Worm (Caenorhabditis elegans) whole organism, L4 larva: Measurements from ENCODE around the gene T04C10.3.
A peak's percentile ranks its signal among the peaks of the same experiment; 100 is the strongest.

Experiments
- F10B5.3 ChIP-seq: sonication (generic microtip); optimal IDR thresholded peaks from 2 replicates; lab custom pipeline; 2016; ENCODE audit warnings: mild to moderate bottlenecking, missing genetic modification characterization, missing compliant biosample characterization
- F44E2.7 ChIP-seq: fragments of 200-800 bp; sonication (Bioruptor generic); IDR thresholded peaks from 2 replicates; pipeline ENCODE4 v2.1.2; 2022; ENCODE audit warnings: missing genetic modification characterization, missing compliant biosample characterization
- F49E8.2 ChIP-seq: sonication (generic microtip); optimal IDR thresholded peaks from 2 replicates; lab custom pipeline; 2016; ENCODE audit warnings: missing compliant biosample characterization, mild to moderate bottlenecking, missing genetic modification characterization, borderline replicate concordance
- Y48G9A.11 ChIP-seq: fragments of 200-800 bp; sonication (Bioruptor generic); IDR thresholded peaks from 2 replicates; pipeline ENCODE4 v1.3.6; 2022; ENCODE audit warnings: missing genetic modification reagents, missing genetic modification characterization, missing compliant biosample characterization
- Y75B8A.6 ChIP-seq: fragments of 200-800 bp; sonication (Bioruptor generic); IDR thresholded peaks from 2 replicates; pipeline ENCODE4 v1.3.6; 2022; ENCODE audit warnings: missing genetic modification reagents, missing genetic modification characterization, missing compliant biosample characterization
- aha-1 ChIP-seq: fragments of 150-350 bp; peaks from one replicate; lab custom pipeline; 2014; ENCODE audit warnings: missing biosample characterization, missing genetic modification characterization
- aly-2 ChIP-seq: sonication (generic microtip); optimal IDR thresholded peaks from 2 replicates; lab custom pipeline; 2018; ENCODE audit warnings: missing biosample characterization, missing genetic modification characterization
- ama-1 ChIP-seq: fragments of 150-350 bp; optimal IDR thresholded peaks from 2 replicates; lab custom pipeline; 2014; ENCODE audit warnings: inconsistent platforms, mixed read lengths
- ceh-20 ChIP-seq: fragments of 200-800 bp; sonication (Bioruptor generic); IDR thresholded peaks from 2 replicates; pipeline ENCODE4 v1.3.6; 2022; ENCODE audit warnings: missing genetic modification reagents, missing genetic modification characterization, missing compliant biosample characterization
- ceh-28 ChIP-seq: fragments of 150-350 bp; optimal IDR thresholded peaks from 2 replicates; lab custom pipeline; 2014; ENCODE audit warnings: missing biosample characterization, missing genetic modification reagents, missing genetic modification characterization
- ceh-32 ChIP-seq: sonication (generic microtip); optimal IDR thresholded peaks from 2 replicates; lab custom pipeline; 2016; ENCODE audit warnings: mild to moderate bottlenecking, missing genetic modification characterization, missing compliant biosample characterization; ENCODE audit not compliant: poor library complexity
- ceh-82 ChIP-seq: sonication (generic microtip); optimal IDR thresholded peaks from 2 replicates; lab custom pipeline; 2017; ENCODE audit warnings: missing biosample characterization, missing genetic modification characterization
- cey-2 ChIP-seq: sonication (generic microtip); optimal IDR thresholded peaks from 3 replicates; lab custom pipeline; 2017; ENCODE audit warnings: missing genetic modification characterization, mild to moderate bottlenecking, missing compliant biosample characterization, antibody characterized with exemption, borderline replicate concordance; ENCODE audit not compliant: insufficient read depth
- daf-8 ChIP-seq: fragments of 200-800 bp; sonication (Bioruptor generic); IDR thresholded peaks from 2 replicates; pipeline ENCODE4 v1.3.6; 2022; ENCODE audit warnings: missing genetic modification characterization, missing compliant biosample characterization
- dmd-8 ChIP-seq: fragments of 200-800 bp; sonication (Bioruptor generic); IDR thresholded peaks from 2 replicates; pipeline ENCODE4 v1.3.6; 2022; ENCODE audit warnings: missing genetic modification characterization, missing compliant biosample characterization
- dmd-9 ChIP-seq: fragments of 200-800 bp; sonication (Bioruptor generic); IDR thresholded peaks from 2 replicates; pipeline ENCODE4 v1.3.6; 2022; ENCODE audit warnings: missing genetic modification reagents, missing genetic modification characterization, missing compliant biosample characterization
- dve-1 ChIP-seq: sonication (generic microtip); optimal IDR thresholded peaks from 2 replicates; lab custom pipeline; 2017; ENCODE audit warnings: antibody characterized with exemption, mild to moderate bottlenecking, missing genetic modification characterization, missing compliant biosample characterization; ENCODE audit not compliant: insufficient read depth
- fkh-10 ChIP-seq: fragments of 150-350 bp; optimal IDR thresholded peaks from 2 replicates; lab custom pipeline; 2014; ENCODE audit warnings: missing biosample characterization, missing genetic modification reagents, missing genetic modification characterization
- fos-1 ChIP-seq: fragments of 150-350 bp; optimal IDR thresholded peaks from 2 replicates; lab custom pipeline; 2014; ENCODE audit warnings: missing biosample characterization, missing genetic modification characterization
- gei-8 ChIP-seq: fragments of 200-800 bp; sonication (Bioruptor generic); optimal IDR thresholded peaks from 2 replicates; lab custom pipeline; 2018; ENCODE audit warnings: mild to moderate bottlenecking, missing genetic modification characterization, missing compliant biosample characterization
- hlh-30 ChIP-seq: sonication (generic microtip); optimal IDR thresholded peaks from 2 replicates; lab custom pipeline; 2017; ENCODE audit warnings: antibody characterized with exemption, mild to moderate bottlenecking, missing genetic modification characterization, missing compliant biosample characterization; ENCODE audit not compliant: insufficient read depth
- jun-1 ChIP-seq: fragments of 150-350 bp; optimal IDR thresholded peaks from 2 replicates; lab custom pipeline; 2014; ENCODE audit warnings: missing biosample characterization, missing genetic modification reagents, missing genetic modification characterization
- lim-7 ChIP-seq: fragments of 200-800 bp; sonication (Bioruptor generic); IDR thresholded peaks from 2 replicates; pipeline ENCODE4 v1.3.6; 2022; ENCODE audit warnings: missing genetic modification characterization, missing compliant biosample characterization
- lin-1 ChIP-seq: fragments of 200-800 bp; sonication (Bioruptor generic); IDR thresholded peaks from 2 replicates; pipeline ENCODE4 v1.3.6; 2022; ENCODE audit warnings: missing genetic modification reagents, missing genetic modification characterization, missing compliant biosample characterization
- lin-15B ChIP-seq: fragments of 150-350 bp; sonication (generic microtip); optimal IDR thresholded peaks from 3 replicates; lab custom pipeline; 2014; ENCODE audit warnings: missing biosample characterization, missing genetic modification characterization
- lin-29 ChIP-seq: fragments of 200-800 bp; sonication (Bioruptor generic); IDR thresholded peaks from 2 replicates; pipeline ENCODE4 v1.3.6; 2022; ENCODE audit warnings: missing genetic modification reagents, missing genetic modification characterization, missing compliant biosample characterization
- lin-38 ChIP-seq: fragments of 200-800 bp; sonication (Bioruptor generic); IDR thresholded peaks from 2 replicates; pipeline ENCODE4 v1.3.6; 2022; ENCODE audit warnings: missing genetic modification reagents, missing genetic modification characterization, missing compliant biosample characterization
- lin-39 ChIP-seq: fragments of 150-350 bp; optimal IDR thresholded peaks from 2 replicates; lab custom pipeline; 2014; ENCODE audit warnings: missing biosample characterization, missing genetic modification reagents, missing genetic modification characterization
- madf-5 ChIP-seq, 2 experiments: fragments of 200-800 bp; sonication (Bioruptor generic); IDR thresholded peaks; 2 replicates each; pipeline ENCODE4 v1.3.6; 2022; ENCODE audit warnings: missing compliant biosample characterization in 2 of 2, missing genetic modification characterization in 2 of 2
- madf-9 ChIP-seq: fragments of 200-800 bp; sonication (Bioruptor generic); conservative IDR thresholded peaks from 2 replicates; pipeline ENCODE4 v1.3.6; 2022; ENCODE audit warnings: missing genetic modification reagents, missing genetic modification characterization, missing compliant biosample characterization
- mdl-1 ChIP-seq, 2 experiments: fragments of 150-350 bp in 1 of 2; sonication (generic microtip) in 1 of 2; optimal IDR thresholded peaks; 2 replicates each; lab custom pipeline; 2014 to 2017; ENCODE audit warnings: missing biosample characterization in 2 of 2, missing genetic modification characterization in 2 of 2
- mdt-29 ChIP-seq: fragments of 200-800 bp; sonication (Bioruptor generic); IDR thresholded peaks from 2 replicates; pipeline ENCODE4 v1.3.6; 2022; ENCODE audit warnings: missing genetic modification reagents, missing genetic modification characterization, missing compliant biosample characterization
- mes-2 ChIP-seq: sonication (generic microtip); optimal IDR thresholded peaks from 2 replicates; lab custom pipeline; 2016; ENCODE audit warnings: missing genotype, mild to moderate bottlenecking, missing genetic modification characterization, missing compliant biosample characterization; ENCODE audit not compliant: poor library complexity, severe bottlenecking
- mxl-2 ChIP-seq: fragments of 200-800 bp; sonication (Bioruptor generic); conservative IDR thresholded peaks from 2 replicates; pipeline ENCODE4 v1.3.6; 2022; ENCODE audit warnings: missing genetic modification reagents, missing genetic modification characterization, missing compliant biosample characterization
- mxl-3 ChIP-seq: fragments of 200-800 bp; sonication (Bioruptor generic); optimal IDR thresholded peaks from 2 replicates; lab custom pipeline; 2018; ENCODE audit warnings: mild to moderate bottlenecking, missing genetic modification characterization, missing compliant biosample characterization
- nhr-10 ChIP-seq: fragments of 150-350 bp; optimal IDR thresholded peaks from 2 replicates; lab custom pipeline; 2014; ENCODE audit warnings: missing biosample characterization, missing genetic modification characterization
- nhr-102 ChIP-seq: sonication (generic microtip); optimal IDR thresholded peaks from 2 replicates; lab custom pipeline; 2016; ENCODE audit warnings: mild to moderate bottlenecking, missing genetic modification characterization, moderate library complexity, missing compliant biosample characterization
- nhr-42 ChIP-seq: fragments of 200-800 bp; sonication (Bioruptor generic); IDR thresholded peaks from 2 replicates; pipeline ENCODE4 v1.3.6; 2022; ENCODE audit warnings: missing genetic modification characterization, missing compliant biosample characterization
- nhr-6 ChIP-seq: fragments of 150-350 bp; optimal IDR thresholded peaks from 2 replicates; lab custom pipeline; 2014; ENCODE audit warnings: missing biosample characterization, missing genetic modification characterization
- nhr-77 ChIP-seq: fragments of 150-350 bp; optimal IDR thresholded peaks from 2 replicates; lab custom pipeline; 2014; ENCODE audit warnings: missing biosample characterization, missing genetic modification characterization
- php-3 ChIP-seq: fragments of 200-800 bp; sonication (Bioruptor generic); IDR thresholded peaks from 2 replicates; pipeline ENCODE4 v1.3.6; 2022; ENCODE audit warnings: missing genetic modification reagents, missing genetic modification characterization, missing compliant biosample characterization
- rbr-2 ChIP-seq: sonication (generic microtip); optimal IDR thresholded peaks from 2 replicates; lab custom pipeline; 2016; ENCODE audit warnings: missing genotype, missing genetic modification characterization, missing compliant biosample characterization
- sdz-12 ChIP-seq: fragments of 200-800 bp; sonication (Bioruptor generic); optimal IDR thresholded peaks from 2 replicates; lab custom pipeline; 2018; ENCODE audit warnings: mild to moderate bottlenecking, missing genetic modification characterization, missing compliant biosample characterization
- set-16 ChIP-seq: fragments of 200-800 bp; sonication (Bioruptor generic); IDR thresholded peaks from 2 replicates; pipeline ENCODE4 v1.3.6; 2022; ENCODE audit warnings: missing genetic modification reagents, missing genetic modification characterization, missing compliant biosample characterization
- snpc-1.2 ChIP-seq: fragments of 200-800 bp; sonication (Bioruptor generic); IDR thresholded peaks from 2 replicates; pipeline ENCODE4 v1.3.6; 2022; ENCODE audit warnings: missing genetic modification reagents, missing genetic modification characterization, missing compliant biosample characterization
- unc-130 ChIP-seq: sonication (generic microtip); optimal IDR thresholded peaks from 2 replicates; lab custom pipeline; 2016; ENCODE audit warnings: missing genetic modification reagents, missing genetic modification characterization, missing compliant biosample characterization
- unc-62 ChIP-seq, 3 experiments: fragments of 150-350 bp in 1 of 3; sonication (generic microtip); optimal IDR thresholded peaks in 2 of 3; peaks in 1 of 3; 1 replicate in 1 of 3; 2 replicates in 2 of 3; lab custom pipeline; 2014 to 2017; ENCODE audit warnings: missing biosample characterization in 3 of 3, missing genetic modification characterization in 3 of 3, missing genetic modification reagents in 3 of 3, missing genotype in 1 of 3
- vab-7 ChIP-seq: fragments of 200-800 bp; sonication (Bioruptor generic); IDR thresholded peaks from 2 replicates; pipeline ENCODE4 v1.3.6; 2022; ENCODE audit warnings: missing genetic modification reagents, missing genetic modification characterization, missing compliant biosample characterization
- zfp-3 ChIP-seq: fragments of 200-800 bp; sonication (Bioruptor generic); conservative IDR thresholded peaks from 2 replicates; pipeline ENCODE4 v1.3.6; 2022; ENCODE audit warnings: missing genetic modification reagents, missing genetic modification characterization, missing compliant biosample characterization
- zip-11 ChIP-seq: fragments of 200-800 bp; sonication (Bioruptor generic); IDR thresholded peaks from 2 replicates; pipeline ENCODE4 v1.3.6; 2022; ENCODE audit warnings: missing genetic modification characterization, missing compliant biosample characterization
- zip-2 ChIP-seq: fragments of 150-350 bp; optimal IDR thresholded peaks from 2 replicates; lab custom pipeline; 2014; ENCODE audit warnings: missing biosample characterization, missing genetic modification characterization
- ztf-7 ChIP-seq: fragments of 150-350 bp; optimal IDR thresholded peaks from 2 replicates; lab custom pipeline; 2014; ENCODE audit warnings: missing biosample characterization, missing genetic modification characterization

T04C10.3 gene

ce11 chrX:14816717-14817116 lies 4.6 kb downstream of the T04C10.3 start (continued):
- TF ChIP-seq unc-62 (GFP tag; optimal IDR thresholded peaks at IDR 0.05 in 1 of 2; lab: Kevin White, UChicago) (no peak), unc-62 (tag; optimal IDR thresholded peaks at IDR 0.05; lab: Kevin White, UChicago) (no peak), fkh-10 (no peak), sdz-12 (GFP tag; lab: Kevin White, UChicago) (no peak), ceh-32 (no peak), zip-11 (GFP tag; lab: Robert Waterston, UW) (no peak), madf-9 (GFP tag; lab: Robert Waterston, UW) (no peak), hlh-30 (tag; lab: Kevin White, UChicago) (peak; percentile 73), aha-1 (tag; lab: Kevin White, UChicago) (no peak), rbr-2 (tag; lab: Kevin White, UChicago) (no peak), mxl-3 (GFP tag; lab: Kevin White, UChicago) (no peak), nhr-42 (GFP tag; lab: Robert Waterston, UW) (no peak), madf-5 (GFP tag; IDR thresholded peaks at IDR 0.05; lab: Robert Waterston, UW) (no peak), mdt-29 (no peak), snpc-1.2 (GFP tag; lab: Robert Waterston, UW) (no peak), dve-1 (tag; lab: Kevin White, UChicago) (peak; percentile 67), mxl-2 (no peak), mes-2 (tag; lab: Kevin White, UChicago) (no peak), dmd-9 (GFP tag; lab: Robert Waterston, UW) (no peak), lin-39 (tag; lab: Kevin White, UChicago) (no peak), nhr-77 (peak; percentile 60), gei-8 (GFP tag; lab: Kevin White, UChicago) (no peak), F49E8.2 (tag; lab: Kevin White, UChicago) (no peak), set-16 (no peak), lin-1 (GFP tag; lab: Robert Waterston, UW) (peak; percentile 51; the same call in 1 of the 2 replicates), nhr-6 (no peak), jun-1 (tag; lab: Kevin White, UChicago) (no peak), lin-15B (no peak), lim-7 (GFP tag; lab: Robert Waterston, UW) (no peak), F10B5.3 (tag; lab: Kevin White, UChicago) (no peak), unc-130 (GFP tag; lab: Kevin White, UChicago) (no peak), ceh-82 (tag; lab: Kevin White, UChicago) (no peak), daf-8 (GFP tag; lab: Robert Waterston, UW) (no peak), Y48G9A.11 (no peak), F44E2.7 (no peak), nhr-102 (tag; lab: Kevin White, UChicago) (no peak), ceh-28 (tag; lab: Kevin White, UChicago) (no peak), dmd-8 (GFP tag; lab: Robert Waterston, UW) (no peak), ztf-7 (tag; lab: Kevin White, UChicago) (no peak), lin-38 (GFP tag; lab: Robert Waterston, UW) (no peak), lin-29 (GFP tag; lab: Robert Waterston, UW) (no peak), php-3 (GFP tag; lab: Robert Waterston, UW) (peak; percentile 90), ama-1 (lab: Kevin White, UChicago) (peak; percentile 19), aly-2 (tag; lab: Kevin White, UChicago) (no peak), mdl-1 (tag; optimal IDR thresholded peaks at IDR 0.05; lab: Kevin White, UChicago) (peak in 1 of 2 experiments; percentile 45), cey-2 (tag; lab: Kevin White, UChicago) (no peak), Y75B8A.6 (GFP tag; lab: Robert Waterston, UW) (no peak), ceh-20 (GFP tag; lab: Robert Waterston, UW) (no peak), nhr-10 (no peak), zip-2 (tag; lab: Kevin White, UChicago) (no peak), fos-1 (tag; lab: Kevin White, UChicago) (no peak), zfp-3 (GFP tag; lab: Robert Waterston, UW) (no peak), vab-7 (GFP tag; lab: Robert Waterston, UW) (no peak)
